Fruit fly (Drosophila melanogaster) whole organism, embryonic: ENCODE data around the gene CG6847.
"Not testable (repeated sequence)": the region's sequence is repeated elsewhere in the genome, so short reads cannot be mapped to it uniquely, and the experiment has no call there.

Experiments
- BEAF-32 ChIP-seq: fragments of 200-800 bp; sonication (Bioruptor generic); optimal IDR thresholded peaks from 3 replicates; lab custom pipeline; 2017; ENCODE audit warnings: missing biosample characterization, missing genetic modification characterization, mild to moderate bottlenecking, moderate library complexity, missing genetic modification reagents
- CG10267 ChIP-seq: fragments of 200-800 bp; sonication (Bioruptor generic); optimal IDR thresholded peaks from 2 replicates; lab custom pipeline; 2018; ENCODE audit warnings: missing biosample characterization, mild to moderate bottlenecking, missing genetic modification characterization, moderate library complexity
- CG12391 ChIP-seq: fragments of 200-800 bp; sonication (Bioruptor generic); optimal IDR thresholded peaks from 3 replicates; lab custom pipeline; 2018; ENCODE audit warnings: missing biosample characterization, mild to moderate bottlenecking, missing genetic modification characterization, moderate library complexity
- CG14667 ChIP-seq: fragments of 200-800 bp; sonication (Bioruptor generic); IDR thresholded peaks from 2 replicates; pipeline ENCODE4 v1.3.6; 2022; ENCODE audit warnings: missing biosample characterization, missing genetic modification characterization
- CG14965 ChIP-seq: fragments of 200-800 bp; sonication (Bioruptor generic); optimal IDR thresholded peaks from 2 replicates; lab custom pipeline; 2016; ENCODE audit warnings: missing biosample characterization, missing genetic modification characterization, borderline replicate concordance
- CG15514 ChIP-seq: fragments of 200-800 bp; sonication (Bioruptor generic); optimal IDR thresholded peaks from 3 replicates; lab custom pipeline; 2017; ENCODE audit warnings: missing biosample characterization, missing genetic modification characterization, mild to moderate bottlenecking, moderate library complexity, missing genetic modification reagents
- CG2712 ChIP-seq: fragments of 200-800 bp; optimal IDR thresholded peaks from 3 replicates; lab custom pipeline; 2019; ENCODE audit warnings: missing biosample characterization, mild to moderate bottlenecking, missing genetic modification characterization, moderate library complexity
- CG2889 ChIP-seq: fragments of 200-800 bp; sonication (Bioruptor generic); IDR thresholded peaks from 3 replicates; pipeline ENCODE4 v1.3.6; 2022; ENCODE audit warnings: missing biosample characterization, missing genetic modification characterization
- CG30020 ChIP-seq: fragments of 200-800 bp; optimal IDR thresholded peaks from 2 replicates; lab custom pipeline; 2019; ENCODE audit warnings: missing biosample characterization, mild to moderate bottlenecking, missing genetic modification characterization, moderate library complexity
- CG3163 ChIP-seq: fragments of 200-800 bp; sonication (Bioruptor generic); optimal IDR thresholded peaks from 3 replicates; lab custom pipeline; 2016; ENCODE audit warnings: missing biosample characterization, missing genetic modification characterization
- CG32767 ChIP-seq: fragments of 200-800 bp; sonication (Bioruptor generic); IDR thresholded peaks from 2 replicates; pipeline ENCODE4 v1.3.6; 2022; ENCODE audit warnings: missing biosample characterization, missing genetic modification characterization
- CG4424 ChIP-seq: fragments of 200-800 bp; sonication (Bioruptor generic); optimal IDR thresholded peaks from 3 replicates; lab custom pipeline; 2016; ENCODE audit warnings: missing biosample characterization, missing genetic modification characterization
- CG4707 ChIP-seq: fragments of 200-800 bp; sonication (Bioruptor generic); optimal IDR thresholded peaks from 2 replicates; lab custom pipeline; 2018; ENCODE audit warnings: missing biosample characterization, mild to moderate bottlenecking, missing genetic modification characterization, moderate library complexity
- CG6254 ChIP-seq: fragments of 200-800 bp; sonication (Bioruptor generic); optimal IDR thresholded peaks from 3 replicates; lab custom pipeline; 2017; ENCODE audit warnings: mild to moderate bottlenecking, missing biosample characterization, missing genetic modification reagents, missing genetic modification characterization
- CG9797 ChIP-seq: fragments of 200-800 bp; sonication (Bioruptor generic); optimal IDR thresholded peaks from 3 replicates; lab custom pipeline; 2018; ENCODE audit warnings: missing biosample characterization, mild to moderate bottlenecking, missing genetic modification characterization
- Camta ChIP-seq: fragments of 200-800 bp; sonication (Bioruptor generic); optimal IDR thresholded peaks from 2 replicates; lab custom pipeline; 2016; ENCODE audit warnings: missing biosample characterization, missing genetic modification characterization
- Dp ChIP-seq: fragments of 200-800 bp; sonication (Bioruptor generic); optimal IDR thresholded peaks from 2 replicates; lab custom pipeline; 2018; ENCODE audit warnings: missing biosample characterization, mild to moderate bottlenecking, missing genetic modification characterization, moderate library complexity
- Fer2 ChIP-seq: fragments of 200-800 bp; sonication (Bioruptor generic); optimal IDR thresholded peaks from 2 replicates; lab custom pipeline; 2018; ENCODE audit warnings: missing biosample characterization, mild to moderate bottlenecking, missing genetic modification characterization, moderate library complexity
- Lpt ChIP-seq: fragments of >200 bp; optimal IDR thresholded peaks from 2 replicates; lab custom pipeline; 2018; ENCODE audit warnings: missing biosample characterization, missing genetic modification characterization
- Mad ChIP-seq: fragments of 200-800 bp; sonication (Bioruptor generic); optimal IDR thresholded peaks from 2 replicates; lab custom pipeline; 2016; ENCODE audit warnings: missing biosample characterization, missing genetic modification characterization
- NC2β ChIP-seq: fragments of 200-800 bp; sonication (Bioruptor generic); optimal IDR thresholded peaks from 2 replicates; lab custom pipeline; 2016; ENCODE audit warnings: missing biosample characterization, missing genetic modification characterization
- Nf-YC ChIP-seq: fragments of 200-800 bp; optimal IDR thresholded peaks from 3 replicates; lab custom pipeline; 2019; ENCODE audit warnings: missing biosample characterization, mild to moderate bottlenecking, missing genetic modification characterization, moderate library complexity
- Opbp ChIP-seq: fragments of 200-800 bp; sonication (Bioruptor generic); IDR thresholded peaks from 3 replicates; pipeline ENCODE4 v1.3.6; 2022; ENCODE audit warnings: missing biosample characterization, missing genetic modification characterization; ENCODE audit not compliant: partially characterized antibody
- Sin3A ChIP-seq: fragments of >200 bp; optimal IDR thresholded peaks from 2 replicates; lab custom pipeline; 2018
- Sry-β ChIP-seq: fragments of 200-800 bp; sonication (Bioruptor generic); optimal IDR thresholded peaks from 2 replicates; lab custom pipeline; 2018; ENCODE audit warnings: missing biosample characterization, mild to moderate bottlenecking, missing genetic modification characterization, moderate library complexity
- Sry-δ ChIP-seq: fragments of 200-800 bp; sonication (Bioruptor generic); optimal IDR thresholded peaks from 2 replicates; lab custom pipeline; 2016; ENCODE audit warnings: missing biosample characterization, missing genetic modification characterization
- YL-1 ChIP-seq: fragments of 200-800 bp; sonication (Bioruptor generic); optimal IDR thresholded peaks from 3 replicates; lab custom pipeline; 2017; ENCODE audit warnings: missing biosample characterization, mild to moderate bottlenecking, missing genetic modification characterization
- ab ChIP-seq: fragments of 200-800 bp; sonication (Bioruptor generic); optimal IDR thresholded peaks from 2 replicates; lab custom pipeline; 2016; ENCODE audit warnings: missing biosample characterization, missing genetic modification characterization
- abd-A ChIP-seq: fragments of 200-800 bp; sonication (Bioruptor generic); optimal IDR thresholded peaks from 3 replicates; lab custom pipeline; 2019; ENCODE audit warnings: missing biosample characterization, mild to moderate bottlenecking, missing genetic modification characterization, moderate library complexity
- al ChIP-seq: fragments of 200-800 bp; sonication (Bioruptor generic); IDR thresholded peaks from 2 replicates; pipeline ENCODE4 v1.3.6; 2022; ENCODE audit warnings: missing biosample characterization, missing genetic modification characterization
- amos ChIP-seq: fragments of 200-800 bp; sonication (Bioruptor generic); IDR thresholded peaks from 2 replicates; pipeline ENCODE4 v1.3.6; 2022; ENCODE audit warnings: missing biosample characterization, missing genetic modification characterization; ENCODE audit not compliant: partially characterized antibody
- aop ChIP-seq: fragments of 200-800 bp; sonication (Bioruptor generic); IDR thresholded peaks from 2 replicates; pipeline ENCODE4 v1.3.6; 2022; ENCODE audit warnings: missing biosample characterization, missing genetic modification characterization
- chinmo ChIP-seq: fragments of 200-800 bp; sonication (Bioruptor generic); IDR thresholded peaks from 4 replicates; pipeline ENCODE4 v1.3.6; 2022; ENCODE audit warnings: missing biosample characterization, missing genetic modification characterization; ENCODE audit not compliant: partially characterized antibody
- chm ChIP-seq: fragments of 200-800 bp; sonication (Bioruptor generic); IDR thresholded peaks from 2 replicates; pipeline ENCODE4 v1.3.6; 2022; ENCODE audit warnings: missing biosample characterization, missing genetic modification characterization
- gem ChIP-seq: fragments of 200-800 bp; sonication (Bioruptor generic); optimal IDR thresholded peaks from 2 replicates; lab custom pipeline; 2019; ENCODE audit warnings: missing biosample characterization, mild to moderate bottlenecking, missing genetic modification characterization, moderate library complexity
- gsb-n ChIP-seq: fragments of 200-800 bp; sonication (Bioruptor generic); optimal IDR thresholded peaks from 3 replicates; lab custom pipeline; 2018; ENCODE audit warnings: missing biosample characterization, mild to moderate bottlenecking, missing genetic modification characterization
- ham ChIP-seq: fragments of 200-800 bp; sonication (Bioruptor generic); IDR thresholded peaks from 2 replicates; pipeline ENCODE4 v1.3.6; 2022; ENCODE audit warnings: missing biosample characterization, missing genetic modification characterization
- kay ChIP-seq: fragments of 200-800 bp; sonication (Bioruptor generic); optimal IDR thresholded peaks from 2 replicates; lab custom pipeline; 2016; ENCODE audit warnings: missing biosample characterization, missing genetic modification characterization
- pros ChIP-seq: fragments of 200-800 bp; sonication (Bioruptor generic); optimal IDR thresholded peaks from 3 replicates; lab custom pipeline; 2019; ENCODE audit warnings: missing biosample characterization, mild to moderate bottlenecking, missing genetic modification characterization, moderate library complexity
- row ChIP-seq: fragments of 200-800 bp; sonication (Bioruptor generic); IDR thresholded peaks from 3 replicates; pipeline ENCODE4 v1.3.6; 2022; ENCODE audit warnings: missing biosample characterization, missing genetic modification characterization
- scrt ChIP-seq: fragments of 200-800 bp; sonication (Bioruptor generic); optimal IDR thresholded peaks from 2 replicates; lab custom pipeline; 2018; ENCODE audit warnings: missing biosample characterization, mild to moderate bottlenecking, missing genetic modification characterization, moderate library complexity
- sd ChIP-seq: fragments of 200-800 bp; sonication (Bioruptor generic); optimal IDR thresholded peaks from 3 replicates; lab custom pipeline; 2018; ENCODE audit warnings: missing biosample characterization, mild to moderate bottlenecking, missing genetic modification characterization, moderate library complexity
- shn ChIP-seq: fragments of 200-800 bp; sonication (Bioruptor generic); optimal IDR thresholded peaks from 3 replicates; lab custom pipeline; 2016; ENCODE audit warnings: missing biosample characterization, missing genetic modification characterization

Gene CG6847

DNA sequence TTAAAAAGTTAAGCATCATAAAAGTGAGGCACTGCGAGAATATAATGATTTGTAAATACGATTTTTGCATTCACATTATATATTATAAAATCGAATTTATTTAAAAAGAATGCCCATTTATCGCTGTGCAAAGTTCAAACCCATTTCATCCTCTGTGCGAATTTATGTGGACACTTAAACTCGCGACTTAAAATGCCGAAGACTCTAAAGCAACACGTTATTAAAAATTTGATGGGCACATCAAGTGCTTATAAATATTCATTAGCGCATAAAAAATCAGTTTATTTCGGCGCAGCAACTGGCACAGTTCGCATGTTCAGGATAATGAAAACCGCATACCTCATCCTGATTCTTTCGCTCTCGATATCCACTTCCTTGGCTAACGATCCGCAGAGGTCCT lies 23.4 kb upstream of the CG6847 start, which contains the start of gene CG6788 (continued):
- TF ChIP-seq Mad (GFP tag; lab: Kevin White, UChicago) = no peak
- TF ChIP-seq ab (GFP tag; lab: Kevin White, UChicago) = no peak
- no peak for TF ChIP-seq al
- no peak for TF ChIP-seq CG14965
- TF ChIP-seq aop = no peak
- no peak for TF ChIP-seq CG14667 (GFP tag; lab: Robert Waterston, UW)

DNA sequence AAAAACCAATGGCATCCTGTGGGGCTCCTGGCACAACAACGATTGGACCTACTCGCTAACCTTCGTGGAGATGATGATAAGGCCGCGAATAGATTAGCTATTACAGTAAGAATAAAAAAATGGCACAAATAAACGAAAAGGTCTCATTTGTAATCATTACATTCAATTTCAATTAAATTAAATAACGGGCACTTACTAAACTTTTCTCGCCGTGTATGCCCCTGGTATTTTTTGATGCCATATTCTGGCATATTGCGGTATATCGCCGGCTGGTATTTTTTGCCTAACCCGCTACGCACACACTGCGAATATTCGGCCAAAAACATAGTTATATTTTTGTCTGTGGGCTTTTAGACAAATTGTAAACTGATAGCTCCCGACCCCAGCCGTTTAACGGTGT lies 22.0 kb upstream of the CG6847 start, which contains the start of gene Gss1:
Gss1 (plus strand) TSS at position 301 of the 400 bp plus-strand sequence.
- TF ChIP-seq CG32767 (GFP tag; lab: Robert Waterston, UW); CG3163 (GFP tag; lab: Kevin White, UChicago); NC2β (GFP tag; lab: Kevin White, UChicago): not testable (repeated sequence)

DNA sequence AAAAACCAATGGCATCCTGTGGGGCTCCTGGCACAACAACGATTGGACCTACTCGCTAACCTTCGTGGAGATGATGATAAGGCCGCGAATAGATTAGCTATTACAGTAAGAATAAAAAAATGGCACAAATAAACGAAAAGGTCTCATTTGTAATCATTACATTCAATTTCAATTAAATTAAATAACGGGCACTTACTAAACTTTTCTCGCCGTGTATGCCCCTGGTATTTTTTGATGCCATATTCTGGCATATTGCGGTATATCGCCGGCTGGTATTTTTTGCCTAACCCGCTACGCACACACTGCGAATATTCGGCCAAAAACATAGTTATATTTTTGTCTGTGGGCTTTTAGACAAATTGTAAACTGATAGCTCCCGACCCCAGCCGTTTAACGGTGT lies 11.9 kb upstream of the CG6847 start, which contains the start of gene Gss2:
Gss2 (plus strand) TSS at position 301 of the 400 bp plus-strand sequence.
- not testable (repeated sequence) for TF ChIP-seq CG4707 (GFP tag; lab: Kevin White, UChicago); Fer2; chm
- TF ChIP-seq, all 482 proteins: peak for 0; not testable (repeated sequence) for 482

DNA sequence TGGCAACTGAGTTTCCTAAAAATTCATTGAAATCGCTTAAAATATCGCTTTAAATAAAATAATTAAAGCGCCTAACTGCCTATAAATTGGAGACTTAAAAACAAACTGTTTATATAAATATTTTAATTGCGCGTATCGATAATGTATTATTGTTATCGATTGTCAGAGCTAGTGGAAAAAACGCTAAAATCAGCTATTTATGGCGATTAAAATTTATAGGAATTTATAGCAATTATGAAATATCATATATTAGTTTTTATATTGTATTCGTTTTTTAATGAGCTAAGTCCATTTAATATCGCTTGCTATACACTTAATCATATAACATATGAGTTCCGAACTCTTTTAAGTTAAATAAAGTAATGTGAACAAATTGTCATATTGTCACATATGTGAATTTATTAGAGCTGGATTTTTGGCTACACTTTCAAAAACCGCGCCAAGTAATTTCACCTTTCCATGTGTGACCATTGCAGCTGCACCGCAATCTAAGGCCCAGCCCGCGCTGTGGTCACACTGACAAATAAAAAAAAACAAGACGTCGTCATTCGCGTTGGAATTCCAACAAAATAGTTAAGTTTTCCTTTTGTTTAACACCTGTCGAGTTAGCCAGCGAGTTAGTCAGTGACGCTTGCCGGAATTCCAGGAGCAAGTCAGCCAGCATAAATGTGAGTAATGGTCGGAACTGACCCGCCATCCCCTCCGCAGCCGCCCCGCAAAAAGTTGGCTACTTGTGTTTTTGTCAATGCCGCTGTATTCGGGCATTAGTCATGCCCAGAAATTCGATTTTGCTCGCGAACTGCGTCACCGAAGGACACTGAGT lies 3.9 kb upstream of the CG6847 start, which contains the start of the genes CG7772 and Vps4:
CG7772 (minus strand) TSS at position 78 of the 823 bp plus-strand sequence.
Vps4 (plus strand) TSS at position 509 of the 823 bp plus-strand sequence.
- TF ChIP-seq CG9797 (GFP tag; lab: Kevin White, UChicago) (peak; percentile 74), CG4424 (no peak), CG2712 (tag; lab: Kevin White, UChicago) (peak; percentile 19), Lpt (GFP tag; lab: Kevin White, UChicago) (no peak), Opbp (GFP tag; lab: Robert Waterston, UW) (0 out of 3 replicates have a peak, but pooled peaks have one; percentile 34), CG30020 (tag; lab: Kevin White, UChicago) (peak; percentile 23), amos (peak; percentile 14; the same call in 1 of the 2 replicates), CG12391 (tag; lab: Kevin White, UChicago) (peak; percentile 1), BEAF-32 (GFP tag; lab: Kevin White, UChicago) (peak; percentile 63), Dp (peak; percentile 85), CG2889 (GFP tag; lab: Robert Waterston, UW) (no peak), abd-A (tag; lab: Kevin White, UChicago) (peak; percentile 33), Nf-YC (peak; percentile 10), pros (GFP tag; lab: Kevin White, UChicago) (no peak), shn (no peak), chinmo (GFP tag; lab: Robert Waterston, UW) (0 out of 4 replicates have a peak, but pooled peaks have one; percentile 37), ham (GFP tag; lab: Robert Waterston, UW) (no peak), YL-1 (GFP tag; lab: Kevin White, UChicago) (peak; percentile 50), scrt (GFP tag; lab: Kevin White, UChicago) (no peak), sd (tag; lab: Kevin White, UChicago) (peak; percentile 93), Sry-δ (GFP tag; lab: Kevin White, UChicago) (peak; percentile 34), CG6254 (GFP tag; lab: Kevin White, UChicago) (no peak), kay (GFP tag; lab: Kevin White, UChicago) (peak; percentile 79), Sry-β (peak; percentile 84), CG10267 (tag; lab: Kevin White, UChicago) (peak; percentile 5), Camta (GFP tag; lab: Kevin White, UChicago) (no peak), CG15514 (peak; percentile 40), gsb-n (tag; lab: Kevin White, UChicago) (peak; percentile 10), row (0 out of 3 replicates have a peak, but pooled peaks have one; percentile 22), Sin3A (lab: Kevin White, UChicago) (peak; percentile 29), gem (no peak)
